Fruit fly (Drosophila melanogaster) whole organism, embryonic: Measurements from ENCODE around the gene DIP-eta.

Experiments
- Abd-B ChIP-seq: fragments of 200-800 bp; sonication (Bioruptor generic); optimal IDR thresholded peaks from 2 replicates; lab custom pipeline; 2018; ENCODE audit warnings: missing biosample characterization, mild to moderate bottlenecking, missing genetic modification characterization, moderate library complexity
- BEAF-32 ChIP-seq: fragments of 200-800 bp; sonication (Bioruptor generic); optimal IDR thresholded peaks from 3 replicates; lab custom pipeline; 2017; ENCODE audit warnings: missing biosample characterization, missing genetic modification characterization, mild to moderate bottlenecking, moderate library complexity, missing genetic modification reagents
- C15 ChIP-seq: fragments of 200-800 bp; sonication (Bioruptor generic); IDR thresholded peaks from 3 replicates; pipeline ENCODE4 v1.3.6; 2022; ENCODE audit warnings: missing biosample characterization, missing genetic modification characterization
- CG10267 ChIP-seq: fragments of 200-800 bp; sonication (Bioruptor generic); optimal IDR thresholded peaks from 2 replicates; lab custom pipeline; 2018; ENCODE audit warnings: missing biosample characterization, mild to moderate bottlenecking, missing genetic modification characterization, moderate library complexity
- CG10543 ChIP-seq: fragments of 200-800 bp; sonication (Bioruptor generic); optimal IDR thresholded peaks from 3 replicates; lab custom pipeline; 2017; ENCODE audit warnings: missing biosample characterization, mild to moderate bottlenecking, missing genetic modification characterization, moderate library complexity
- CG13775 ChIP-seq: fragments of 200-800 bp; sonication (Bioruptor generic); optimal IDR thresholded peaks from 3 replicates; lab custom pipeline; 2017; ENCODE audit warnings: missing biosample characterization, mild to moderate bottlenecking, missing genetic modification characterization
- CG15011 ChIP-seq: fragments of 200-800 bp; sonication (Bioruptor generic); optimal IDR thresholded peaks from 3 replicates; lab custom pipeline; 2018; ENCODE audit warnings: missing biosample characterization, mild to moderate bottlenecking, missing genetic modification characterization
- CG2129 ChIP-seq: fragments of 200-800 bp; sonication (Bioruptor generic); IDR thresholded peaks from 2 replicates; pipeline ENCODE4 v1.3.6; 2022; ENCODE audit warnings: missing biosample characterization, missing genetic modification characterization; ENCODE audit not compliant: partially characterized antibody
- CG2202 ChIP-seq: fragments of 200-800 bp; sonication (Bioruptor generic); optimal IDR thresholded peaks from 2 replicates; lab custom pipeline; 2018; ENCODE audit warnings: missing biosample characterization, mild to moderate bottlenecking, missing genetic modification characterization
- CG3065 ChIP-seq: fragments of 200-800 bp; sonication (Bioruptor generic); optimal IDR thresholded peaks from 2 replicates; lab custom pipeline; 2016; ENCODE audit warnings: missing biosample characterization, missing genetic modification characterization
- CG31224 ChIP-seq: fragments of 200-800 bp; sonication (Bioruptor generic); IDR thresholded peaks from 2 replicates; pipeline ENCODE4 v1.3.6; 2022; ENCODE audit warnings: missing biosample characterization, missing genetic modification characterization
- CG3163 ChIP-seq: fragments of 200-800 bp; sonication (Bioruptor generic); optimal IDR thresholded peaks from 3 replicates; lab custom pipeline; 2016; ENCODE audit warnings: missing biosample characterization, missing genetic modification characterization
- CG5953 ChIP-seq: fragments of 200-800 bp; sonication (Bioruptor generic); IDR thresholded peaks from 2 replicates; pipeline ENCODE4 v1.3.6; 2022; ENCODE audit warnings: missing biosample characterization, missing genetic modification characterization
- CG7839 ChIP-seq: fragments of 200-800 bp; sonication (Bioruptor generic); optimal IDR thresholded peaks from 3 replicates; lab custom pipeline; 2018; ENCODE audit warnings: missing biosample characterization, mild to moderate bottlenecking, missing genetic modification characterization, moderate library complexity
- CG8290 ChIP-seq, 3 experiments: fragments of 200-800 bp; sonication (Bioruptor generic); optimal IDR thresholded peaks; 2 replicates each; lab custom pipeline; 2016 to 2019; ENCODE audit warnings: missing biosample characterization in 3 of 3, missing genetic modification characterization in 3 of 3, mild to moderate bottlenecking in 2 of 3, moderate library complexity in 1 of 3
- CG9215 ChIP-seq: fragments of 200-800 bp; sonication (Bioruptor generic); IDR thresholded peaks from 2 replicates; pipeline ENCODE4 v1.3.6; 2022; ENCODE audit warnings: missing biosample characterization, missing genetic modification characterization
- Camta ChIP-seq: fragments of 200-800 bp; sonication (Bioruptor generic); optimal IDR thresholded peaks from 2 replicates; lab custom pipeline; 2016; ENCODE audit warnings: missing biosample characterization, missing genetic modification characterization
- CkIIα-i1 ChIP-seq: fragments of 200-800 bp; sonication (Bioruptor generic); IDR thresholded peaks from 2 replicates; pipeline ENCODE4 v1.3.6; 2022; ENCODE audit warnings: missing biosample characterization, missing genetic modification characterization
- CrebB ChIP-seq: fragments of 200-800 bp; sonication (Bioruptor generic); optimal IDR thresholded peaks from 3 replicates; lab custom pipeline; 2018; ENCODE audit warnings: missing biosample characterization, mild to moderate bottlenecking, missing genetic modification characterization
- Dip2 ChIP-seq: fragments of 200-800 bp; sonication (Bioruptor generic); IDR thresholded peaks from 2 replicates; pipeline ENCODE4 v1.3.6; 2022; ENCODE audit warnings: missing biosample characterization, missing genetic modification characterization
- Drgx ChIP-seq: fragments of 200-800 bp; sonication (Bioruptor generic); IDR thresholded peaks from 2 replicates; pipeline ENCODE4 v1.3.6; 2022; ENCODE audit warnings: missing biosample characterization, missing genetic modification characterization
- ERR ChIP-seq: fragments of 200-800 bp; sonication (Bioruptor generic); optimal IDR thresholded peaks from 2 replicates; lab custom pipeline; 2016; ENCODE audit warnings: missing biosample characterization, missing genetic modification characterization
- HHEX ChIP-seq: fragments of 200-800 bp; sonication (Bioruptor generic); optimal IDR thresholded peaks from 3 replicates; lab custom pipeline; 2017; ENCODE audit warnings: missing biosample characterization, mild to moderate bottlenecking, missing genetic modification characterization, missing genetic modification reagents
- Hr51 ChIP-seq, 2 experiments: fragments of 200-800 bp; sonication (Bioruptor generic); optimal IDR thresholded peaks; 2 replicates in 1 of 2; 3 replicates in 1 of 2; lab custom pipeline; 2016 to 2018; ENCODE audit warnings: missing biosample characterization in 2 of 2, missing genetic modification characterization in 2 of 2, mild to moderate bottlenecking in 1 of 2, moderate library complexity in 1 of 2
- Pdp1 ChIP-seq, 2 experiments: fragments of 200-800 bp; sonication (Bioruptor generic); optimal IDR thresholded peaks; 3 replicates each; lab custom pipeline; 2016; ENCODE audit warnings: missing biosample characterization in 2 of 2, missing genetic modification characterization in 2 of 2, mild to moderate bottlenecking in 1 of 2, moderate library complexity in 1 of 2
- Six4 ChIP-seq: fragments of 200-800 bp; sonication (Bioruptor generic); optimal IDR thresholded peaks from 2 replicates; lab custom pipeline; 2016; ENCODE audit warnings: missing biosample characterization, missing genetic modification characterization
- abd-A ChIP-seq: fragments of 200-800 bp; sonication (Bioruptor generic); optimal IDR thresholded peaks from 3 replicates; lab custom pipeline; 2019; ENCODE audit warnings: missing biosample characterization, mild to moderate bottlenecking, missing genetic modification characterization, moderate library complexity
- ara ChIP-seq: fragments of 200-800 bp; sonication (Bioruptor generic); IDR thresholded peaks from 2 replicates; pipeline ENCODE4 v1.3.6; 2022; ENCODE audit warnings: missing biosample characterization, missing genetic modification characterization
- cg ChIP-seq: fragments of 200-800 bp; sonication (Bioruptor generic); optimal IDR thresholded peaks from 3 replicates; lab custom pipeline; 2019; ENCODE audit warnings: missing biosample characterization, mild to moderate bottlenecking, missing genetic modification characterization, moderate library complexity
- dmrt11E ChIP-seq: fragments of 200-800 bp; sonication (Bioruptor generic); optimal IDR thresholded peaks from 3 replicates; lab custom pipeline; 2018; ENCODE audit warnings: missing biosample characterization, mild to moderate bottlenecking, missing genetic modification characterization, moderate library complexity
- eve ChIP-seq, 2 experiments: fragments of >200 bp; optimal IDR thresholded peaks; 2 replicates each; lab custom pipeline; 2017; ENCODE audit warnings: missing biosample characterization in 2 of 2, missing genetic modification characterization in 2 of 2
- gem ChIP-seq: fragments of 200-800 bp; sonication (Bioruptor generic); optimal IDR thresholded peaks from 2 replicates; lab custom pipeline; 2019; ENCODE audit warnings: missing biosample characterization, mild to moderate bottlenecking, missing genetic modification characterization, moderate library complexity
- h ChIP-seq: fragments of >200 bp; optimal IDR thresholded peaks from 2 replicates; lab custom pipeline; 2017
- hbn ChIP-seq: fragments of 200-800 bp; sonication (Bioruptor generic); IDR thresholded peaks from 2 replicates; pipeline ENCODE4 v1.3.6; 2022; ENCODE audit warnings: missing biosample characterization, missing genetic modification characterization; ENCODE audit not compliant: partially characterized antibody
- inv ChIP-seq: fragments of 200-800 bp; sonication (Bioruptor generic); IDR thresholded peaks from 2 replicates; pipeline ENCODE4 v1.3.6; 2022; ENCODE audit warnings: missing biosample characterization, missing genetic modification characterization; ENCODE audit not compliant: partially characterized antibody
- kay ChIP-seq: fragments of 200-800 bp; sonication (Bioruptor generic); optimal IDR thresholded peaks from 2 replicates; lab custom pipeline; 2016; ENCODE audit warnings: missing biosample characterization, missing genetic modification characterization
- lmd ChIP-seq: fragments of 200-800 bp; sonication (Bioruptor generic); IDR thresholded peaks from 2 replicates; pipeline ENCODE4 v1.3.6; 2022; ENCODE audit warnings: missing biosample characterization, missing genetic modification characterization
- maf-S ChIP-seq: fragments of 200-800 bp; sonication (Bioruptor generic); optimal IDR thresholded peaks from 2 replicates; lab custom pipeline; 2016; ENCODE audit warnings: missing biosample characterization, missing genetic modification characterization
- oc ChIP-seq: fragments of 200-800 bp; sonication (Bioruptor generic); optimal IDR thresholded peaks from 2 replicates; lab custom pipeline; 2018; ENCODE audit warnings: missing biosample characterization, mild to moderate bottlenecking, missing genetic modification characterization, moderate library complexity
- odd ChIP-seq: fragments of 200-800 bp; sonication (Bioruptor generic); optimal IDR thresholded peaks from 2 replicates; lab custom pipeline; 2017; ENCODE audit warnings: missing biosample characterization, mild to moderate bottlenecking, missing genetic modification characterization
- p53 ChIP-seq: fragments of 200-800 bp; sonication (Bioruptor generic); optimal IDR thresholded peaks from 2 replicates; lab custom pipeline; 2016; ENCODE audit warnings: missing biosample characterization, missing genetic modification characterization
- pnt ChIP-seq: fragments of 200-800 bp; sonication (Bioruptor generic); optimal IDR thresholded peaks from 3 replicates; lab custom pipeline; 2016; ENCODE audit warnings: missing biosample characterization, missing genetic modification characterization
- pum ChIP-seq: fragments of 200-800 bp; sonication (Bioruptor generic); optimal IDR thresholded peaks from 2 replicates; lab custom pipeline; 2016; ENCODE audit warnings: missing biosample characterization, missing genetic modification characterization
- pzg ChIP-seq: fragments of 200-800 bp; sonication (Bioruptor generic); optimal IDR thresholded peaks from 3 replicates; lab custom pipeline; 2018; ENCODE audit warnings: missing biosample characterization, mild to moderate bottlenecking, missing genetic modification characterization, moderate library complexity
- ranshi ChIP-seq: fragments of 200-800 bp; sonication (Bioruptor generic); IDR thresholded peaks from 2 replicates; pipeline ENCODE4 v1.3.6; 2022; ENCODE audit warnings: missing biosample characterization, missing genetic modification characterization
- repo ChIP-seq: fragments of 200-800 bp; sonication (Bioruptor generic); optimal IDR thresholded peaks from 2 replicates; lab custom pipeline; 2016; ENCODE audit warnings: missing biosample characterization, missing genetic modification characterization
- seq ChIP-seq: fragments of 200-800 bp; sonication (Bioruptor generic); IDR thresholded peaks from 2 replicates; pipeline ENCODE4 v1.3.6; 2022; ENCODE audit warnings: missing biosample characterization, missing genetic modification characterization
- sug ChIP-seq: fragments of 200-800 bp; optimal IDR thresholded peaks from 2 replicates; lab custom pipeline; 2019; ENCODE audit warnings: missing biosample characterization, mild to moderate bottlenecking, missing genetic modification characterization, moderate library complexity
- tap ChIP-seq: fragments of 200-800 bp; optimal IDR thresholded peaks from 3 replicates; lab custom pipeline; 2019; ENCODE audit warnings: missing biosample characterization, mild to moderate bottlenecking, missing genetic modification characterization, moderate library complexity
- tgo ChIP-seq: fragments of 200-800 bp; sonication (Bioruptor generic); IDR thresholded peaks from 3 replicates; pipeline ENCODE4 v1.3.6; 2022; ENCODE audit warnings: missing biosample characterization, missing genetic modification characterization
- zen2 ChIP-seq: fragments of 200-800 bp; sonication (Bioruptor generic); IDR thresholded peaks from 3 replicates; pipeline ENCODE4 v1.3.6; 2022; ENCODE audit warnings: missing biosample characterization, missing genetic modification characterization; ENCODE audit not compliant: partially characterized antibody

DIP-eta gene

dm6 chr2L:5610108-5610507, 7.6 kb downstream of the DIP-eta start (continued):
- TF ChIP-seq abd-A (tag; lab: Kevin White, UChicago) (no peak), CkIIα-i1 (GFP tag; lab: Robert Waterston, UW) (no peak), oc (peak; percentile 15), Abd-B (peak; percentile 9), Drgx (GFP tag; lab: Robert Waterston, UW) (no peak), ranshi (GFP tag; lab: Robert Waterston, UW) (no peak), Hr51 (GFP tag; optimal IDR thresholded peaks at IDR 0.05; lab: Kevin White, UChicago) (peak in 1 of 2 experiments; percentile 62), sug (tag; lab: Kevin White, UChicago) (no peak), h (no peak), CG31224 (no peak), seq (GFP tag; lab: Robert Waterston, UW) (no peak), p53 (no peak), kay (GFP tag; lab: Kevin White, UChicago) (no peak), hbn (GFP tag; lab: Robert Waterston, UW) (no peak), maf-S (GFP tag; lab: Kevin White, UChicago) (no peak), odd (no peak), repo (GFP tag; lab: Kevin White, UChicago) (no peak), CG3065 (GFP tag; lab: Kevin White, UChicago) (no peak), CrebB (tag; lab: Kevin White, UChicago) (no peak), HHEX (GFP tag; lab: Kevin White, UChicago) (peak; percentile 17), lmd (GFP tag; lab: Robert Waterston, UW) (peak; percentile 45), BEAF-32 (no peak), gem (tag; lab: Kevin White, UChicago) (peak; percentile 66), pum (GFP tag; lab: Kevin White, UChicago) (no peak), Camta (GFP tag; lab: Kevin White, UChicago) (no peak), CG7839 (tag; lab: Kevin White, UChicago) (peak; percentile 49), tgo (0 out of 3 replicates have a peak, but pooled peaks have one; percentile 29), inv (no peak), tap (tag; lab: Kevin White, UChicago) (no peak), CG9215 (GFP tag; lab: Robert Waterston, UW) (no peak), pnt (no peak), CG8290 (GFP tag; optimal IDR thresholded peaks at IDR 0.05; lab: Kevin White, UChicago) (no peak), CG8290 (tag; optimal IDR thresholded peaks at IDR 0.05; lab: Kevin White, UChicago) (no peak), Pdp1 (GFP tag; optimal IDR thresholded peaks at IDR 0.05; lab: Kevin White, UChicago) (no peak), CG15011 (no peak), dmrt11E (tag; lab: Kevin White, UChicago) (peak; percentile 47), ara (GFP tag; lab: Robert Waterston, UW) (peak; percentile 44; the same call in 1 of the 2 replicates), pzg (GFP tag; lab: Kevin White, UChicago) (no peak), Six4 (GFP tag; lab: Kevin White, UChicago) (no peak), CG5953 (no peak), CG10543 (no peak), CG2129 (GFP tag; lab: Robert Waterston, UW) (no peak), CG13775 (GFP tag; lab: Kevin White, UChicago) (no peak), Dip2 (GFP tag; lab: Robert Waterston, UW) (no peak), C15 (GFP tag; lab: Robert Waterston, UW) (no peak), cg (GFP tag; lab: Kevin White, UChicago) (no peak), CG3163 (GFP tag; lab: Kevin White, UChicago) (no peak), CG10267 (tag; lab: Kevin White, UChicago) (peak; percentile 21), ERR (GFP tag; lab: Kevin White, UChicago) (no peak), CG2202 (no peak), eve (GFP tag; optimal IDR thresholded peaks at IDR 0.05; lab: Kevin White, UChicago) (no peak), zen2 (GFP tag; lab: Robert Waterston, UW) (no peak)
